Worm (Caenorhabditis elegans) whole organism, young adult: ENCODE measurements around the gene C17H11.4.

Experiments used
- F23B12.7 ChIP-seq: sonication (generic microtip); optimal IDR thresholded peaks from 2 replicates; lab custom pipeline; 2017; ENCODE audit warnings: missing genetic modification characterization, mild to moderate bottlenecking, missing compliant biosample characterization, antibody characterized with exemption, moderate library complexity; ENCODE audit not compliant: insufficient read depth
- F37B4.10 ChIP-seq: fragments of 200-800 bp; sonication (Bioruptor generic); IDR thresholded peaks from 2 replicates; pipeline ENCODE4 v1.3.6; 2022; ENCODE audit warnings: missing genetic modification characterization, missing compliant biosample characterization
- Y67H2A.10 ChIP-seq: fragments of 200-800 bp; sonication (Bioruptor generic); conservative IDR thresholded peaks from 2 replicates; pipeline ENCODE4 v1.3.6; 2022; ENCODE audit warnings: missing genetic modification reagents, missing genetic modification characterization, missing compliant biosample characterization
- Y95B8A.8 ChIP-seq: fragments of 200-800 bp; sonication (Bioruptor generic); IDR thresholded peaks from 2 replicates; pipeline ENCODE4 v1.3.6; 2022; ENCODE audit warnings: missing genetic modification reagents, missing genetic modification characterization, missing compliant biosample characterization
- attf-5 ChIP-seq: fragments of 200-800 bp; sonication (Bioruptor generic); optimal IDR thresholded peaks from 2 replicates; lab custom pipeline; 2018; ENCODE audit warnings: mild to moderate bottlenecking, missing genetic modification characterization, missing compliant biosample characterization
- bed-2 ChIP-seq: fragments of 200-800 bp; sonication (Bioruptor generic); IDR thresholded peaks from 2 replicates; pipeline ENCODE4 v1.3.6; 2022; ENCODE audit warnings: missing genetic modification reagents, missing genetic modification characterization, missing compliant biosample characterization
- ceh-27 ChIP-seq: fragments of 200-800 bp; sonication (Bioruptor generic); optimal IDR thresholded peaks from 2 replicates; lab custom pipeline; 2018; ENCODE audit warnings: mild to moderate bottlenecking, missing genetic modification characterization, moderate library complexity, missing compliant biosample characterization
- dox-1 ChIP-seq: fragments of 200-800 bp; sonication (Bioruptor generic); IDR thresholded peaks from 2 replicates; pipeline ENCODE4 v1.3.6; 2022; ENCODE audit warnings: missing genetic modification reagents, missing genetic modification characterization, missing compliant biosample characterization
- hmg-1.2 ChIP-seq: fragments of 200-800 bp; sonication (Bioruptor generic); IDR thresholded peaks from 2 replicates; pipeline ENCODE4 v1.3.6; 2022; ENCODE audit warnings: missing genetic modification reagents, missing genetic modification characterization, missing compliant biosample characterization
- let-526 ChIP-seq: fragments of 200-800 bp; sonication (Bioruptor generic); IDR thresholded peaks from 2 replicates; pipeline ENCODE4 v1.3.6; 2022; ENCODE audit warnings: missing genetic modification reagents, missing genetic modification characterization, missing compliant biosample characterization
- lin-54 ChIP-seq: fragments of 200-800 bp; sonication (Bioruptor generic); optimal IDR thresholded peaks from 2 replicates; lab custom pipeline; 2018; ENCODE audit warnings: mild to moderate bottlenecking, missing genetic modification characterization, missing compliant biosample characterization
- lir-1 ChIP-seq: fragments of 200-800 bp; sonication (Bioruptor generic); conservative IDR thresholded peaks from 2 replicates; pipeline ENCODE4 v1.3.6; 2022; ENCODE audit warnings: missing genetic modification reagents, missing genetic modification characterization, missing compliant biosample characterization
- madf-3 ChIP-seq: fragments of 200-800 bp; sonication (Bioruptor generic); IDR thresholded peaks from 2 replicates; pipeline ENCODE4 v1.3.6; 2022; ENCODE audit warnings: missing genetic modification reagents, missing genetic modification characterization, missing compliant biosample characterization
- madf-8 ChIP-seq: fragments of 200-800 bp; sonication (Bioruptor generic); conservative IDR thresholded peaks from 2 replicates; pipeline ENCODE4 v1.3.6; 2022; ENCODE audit warnings: missing genetic modification reagents, missing genetic modification characterization, missing compliant biosample characterization
- nfya-2 ChIP-seq: fragments of 200-800 bp; sonication (Bioruptor generic); IDR thresholded peaks from 2 replicates; pipeline ENCODE4 v1.3.6; 2022; ENCODE audit warnings: missing genetic modification reagents, missing genetic modification characterization, missing compliant biosample characterization
- nhr-80 ChIP-seq: sonication (generic microtip); optimal IDR thresholded peaks from 2 replicates; lab custom pipeline; 2016; ENCODE audit warnings: missing genetic modification characterization, missing compliant biosample characterization

The C17H11.4 gene

DNA sequence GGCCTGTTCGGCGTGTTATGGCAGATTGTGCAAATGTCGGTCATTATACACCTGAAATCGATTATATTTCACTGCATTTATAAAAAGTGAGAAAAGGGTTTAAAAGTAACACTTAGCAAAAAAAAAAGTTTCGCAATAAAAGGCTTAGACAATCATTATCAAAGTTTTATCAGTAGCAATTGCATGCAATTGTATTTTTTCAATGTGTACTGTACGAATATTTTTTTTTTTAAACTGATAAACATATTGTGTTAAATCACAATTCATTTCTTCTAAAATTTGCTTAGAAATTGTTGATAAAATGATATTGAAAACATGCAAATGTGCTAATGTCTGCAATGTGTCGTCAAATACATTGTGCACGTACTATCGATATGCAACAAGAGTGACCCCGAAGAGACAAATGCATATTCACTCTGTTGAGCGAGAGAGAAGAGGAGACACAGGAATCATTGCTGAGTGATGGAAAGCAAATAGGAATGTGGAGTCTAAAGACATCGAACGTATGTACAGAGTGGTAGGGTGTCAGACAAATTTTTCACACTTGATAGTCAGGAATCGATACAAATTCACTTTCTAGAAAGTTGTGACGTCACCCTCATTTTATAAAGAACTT, 45.1 kb downstream of the C17H11.4 start, which contains the start of gene C02B8.6:
C02B8.6 (minus strand) TSS at position 51 of the 616 bp plus-strand sequence.
- TF ChIP-seq attf-5 (GFP tag; lab: Kevin White, UChicago), result peak; percentile 9
- TF ChIP-seq madf-8 (GFP tag; lab: Robert Waterston, UW), result no peak
- TF ChIP-seq bed-2 (GFP tag; lab: Robert Waterston, UW), result no peak
- peak; percentile 72 for TF ChIP-seq nhr-80 (tag; lab: Kevin White, UChicago)
- TF ChIP-seq nfya-2 (GFP tag; lab: Robert Waterston, UW), result no peak
- TF ChIP-seq hmg-1.2 (GFP tag; lab: Robert Waterston, UW), result 0 out of 2 replicates have a peak, but pooled peaks have one; percentile 10
- no peak for TF ChIP-seq F37B4.10 (GFP tag; lab: Robert Waterston, UW)
- TF ChIP-seq madf-3 (GFP tag; lab: Robert Waterston, UW), result no peak
- no peak for TF ChIP-seq lin-54 (GFP tag; lab: Kevin White, UChicago)
- peak; percentile 46 for TF ChIP-seq F23B12.7 (tag; lab: Kevin White, UChicago)
- no peak for TF ChIP-seq Y95B8A.8 (GFP tag; lab: Robert Waterston, UW)
- peak; percentile 53; the same call in 1 of the 2 replicates for TF ChIP-seq dox-1 (GFP tag; lab: Robert Waterston, UW)
- TF ChIP-seq lir-1 (GFP tag; lab: Robert Waterston, UW), result no peak
- TF ChIP-seq ceh-27 (GFP tag; lab: Kevin White, UChicago), result no peak
- TF ChIP-seq Y67H2A.10 (GFP tag; lab: Robert Waterston, UW), result no peak
- no peak for TF ChIP-seq let-526
